Worm (Caenorhabditis elegans) whole organism, early embryonic: ENCODE data around the gene C16A3.5.
A peak's percentile ranks its signal among the peaks of the same experiment; 100 is the strongest.

ENCODE experiments used
- B0310.2 ChIP-seq: sonication (generic microtip); optimal IDR thresholded peaks from 2 replicates; lab custom pipeline; 2016; ENCODE audit warnings: mild to moderate bottlenecking, missing genetic modification characterization, missing compliant biosample characterization
- F13C5.2 ChIP-seq: sonication (generic microtip); optimal IDR thresholded peaks from 2 replicates; lab custom pipeline; 2017; ENCODE audit warnings: mild to moderate bottlenecking, missing genetic modification characterization, inconsistent platforms, missing compliant biosample characterization
- aly-1 ChIP-seq: sonication (generic microtip); optimal IDR thresholded peaks from 2 replicates; lab custom pipeline; 2016; ENCODE audit warnings: missing genetic modification characterization, missing compliant biosample characterization
- ama-1 ChIP-seq: fragments of 150-350 bp; optimal IDR thresholded peaks from 2 replicates; lab custom pipeline; 2014
- ceh-13 ChIP-seq: fragments of 200-800 bp; sonication (Bioruptor generic); optimal IDR thresholded peaks from 2 replicates; lab custom pipeline; 2018; ENCODE audit warnings: mild to moderate bottlenecking, missing genetic modification characterization, missing compliant biosample characterization
- ceh-36 ChIP-seq: sonication (generic microtip); optimal IDR thresholded peaks from 2 replicates; lab custom pipeline; 2016; ENCODE audit warnings: missing genetic modification characterization, inconsistent platforms, missing compliant biosample characterization
- ets-7 ChIP-seq: sonication (generic microtip); optimal IDR thresholded peaks from 2 replicates; lab custom pipeline; 2016; ENCODE audit warnings: missing genotype, missing genetic modification characterization, missing compliant biosample characterization
- flt-1 ChIP-seq: fragments of 200-800 bp; sonication (Bioruptor generic); IDR thresholded peaks from 2 replicates; pipeline ENCODE4 v1.3.6; 2022; ENCODE audit warnings: missing genetic modification characterization, missing compliant biosample characterization
- hmbx-1 ChIP-seq: sonication (generic microtip); optimal IDR thresholded peaks from 2 replicates; lab custom pipeline; 2016; ENCODE audit warnings: mild to moderate bottlenecking, missing genetic modification characterization, missing compliant biosample characterization
- hmg-4 ChIP-seq: fragments of 200-800 bp; sonication (Bioruptor generic); optimal IDR thresholded peaks from 2 replicates; lab custom pipeline; 2018; ENCODE audit warnings: mild to moderate bottlenecking, missing genetic modification characterization, missing compliant biosample characterization
- hnd-1 ChIP-seq: sonication (generic microtip); optimal IDR thresholded peaks from 2 replicates; lab custom pipeline; 2016; ENCODE audit warnings: missing genetic modification characterization, missing compliant biosample characterization
- pes-1 ChIP-seq: fragments of 200-800 bp; sonication (Bioruptor generic); IDR thresholded peaks from 2 replicates; pipeline ENCODE4 v1.3.6; 2022; ENCODE audit warnings: missing genetic modification reagents, missing genetic modification characterization, missing compliant biosample characterization
- scrt-1 ChIP-seq: fragments of 200-800 bp; sonication (Bioruptor generic); IDR thresholded peaks from 2 replicates; pipeline ENCODE4 v1.3.6; 2022; ENCODE audit warnings: missing genetic modification characterization, missing compliant biosample characterization
- sea-1 ChIP-seq: fragments of 200-800 bp; sonication (Bioruptor generic); conservative IDR thresholded peaks from 2 replicates; pipeline ENCODE4 v1.3.6; 2022; ENCODE audit warnings: missing genetic modification characterization, missing compliant biosample characterization
- tbx-11 ChIP-seq: fragments of 200-800 bp; sonication (Bioruptor generic); IDR thresholded peaks from 2 replicates; pipeline ENCODE4 v1.3.6; 2022; ENCODE audit warnings: missing genetic modification characterization, missing compliant biosample characterization
- tbx-37 ChIP-seq: fragments of 200-800 bp; sonication (Bioruptor generic); conservative IDR thresholded peaks from 2 replicates; pipeline ENCODE4 v1.3.6; 2022; ENCODE audit warnings: missing genetic modification reagents, missing genetic modification characterization, missing compliant biosample characterization
- tra-4 ChIP-seq: sonication (generic microtip); optimal IDR thresholded peaks from 2 replicates; lab custom pipeline; 2017; ENCODE audit warnings: missing genetic modification characterization, missing compliant biosample characterization

C16A3.5 gene

DNA sequence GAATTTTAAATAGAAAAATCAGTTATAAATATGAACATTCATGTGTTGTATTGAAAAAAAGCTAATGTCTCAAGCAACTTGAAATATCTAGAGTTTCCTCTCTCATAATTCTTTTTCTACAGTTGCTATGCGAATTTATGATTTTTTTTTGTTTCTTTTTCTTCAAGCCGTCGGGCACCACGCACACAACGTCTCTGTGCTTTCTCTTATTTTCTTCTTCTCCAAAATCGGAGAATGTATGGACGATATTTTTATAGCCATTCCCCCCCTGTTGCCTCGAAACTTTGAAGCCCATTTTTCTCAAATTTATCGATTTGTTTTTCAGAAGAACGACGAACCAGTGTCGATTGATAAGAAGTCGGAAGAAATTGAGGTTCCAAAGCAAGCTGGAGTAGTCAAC lies 23.8 kb upstream of the C16A3.5 start:
- no peak for TF ChIP-seq tbx-37
- TF ChIP-seq sea-1 (GFP tag; lab: Robert Waterston, UW): no peak
- TF ChIP-seq B0310.2 (tag; lab: Kevin White, UChicago): no peak
- no peak for TF ChIP-seq hmg-4 (GFP tag; lab: Kevin White, UChicago)
- TF ChIP-seq F13C5.2: no peak
- no peak for TF ChIP-seq tbx-11 (GFP tag; lab: Robert Waterston, UW)

DNA sequence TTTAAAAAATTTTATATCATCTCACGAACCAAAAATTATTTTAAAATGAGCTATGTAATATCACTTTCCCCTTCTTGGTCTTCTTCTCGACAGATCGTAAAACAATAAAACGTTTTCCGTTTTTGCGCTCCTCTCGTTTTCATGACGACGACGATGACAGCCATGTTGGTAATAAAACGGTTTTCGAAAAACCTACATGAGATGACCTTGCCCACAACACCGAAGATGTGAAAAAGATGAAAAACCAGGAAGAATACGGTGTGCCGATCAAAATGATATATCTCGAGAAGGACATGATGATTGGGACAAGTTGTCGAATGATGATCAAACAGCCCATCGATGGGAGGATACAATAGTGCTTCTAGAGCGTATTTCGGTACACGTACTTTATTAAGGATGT lies 21.9 kb upstream of the C16A3.5 start:
- no peak for TF ChIP-seq tbx-37
- no peak for TF ChIP-seq tra-4 (tag; lab: Kevin White, UChicago)
- no peak for TF ChIP-seq hmg-4 (GFP tag; lab: Kevin White, UChicago)
- no peak for TF ChIP-seq hnd-1 (tag; lab: Kevin White, UChicago)
- TF ChIP-seq pes-1 (GFP tag; lab: Robert Waterston, UW): no peak
- TF ChIP-seq flt-1 (GFP tag; lab: Robert Waterston, UW): no peak
- TF ChIP-seq ets-7 (tag; lab: Kevin White, UChicago): no peak
- no peak for TF ChIP-seq ama-1 (lab: Kevin White, UChicago)
- no peak for TF ChIP-seq tbx-11 (GFP tag; lab: Robert Waterston, UW)
- no peak for TF ChIP-seq ceh-36 (tag; lab: Kevin White, UChicago)
- TF ChIP-seq B0310.2 (tag; lab: Kevin White, UChicago): no peak
- TF ChIP-seq ceh-13 (GFP tag; lab: Kevin White, UChicago): no peak
- no peak for TF ChIP-seq aly-1
- no peak for TF ChIP-seq hmbx-1

DNA sequence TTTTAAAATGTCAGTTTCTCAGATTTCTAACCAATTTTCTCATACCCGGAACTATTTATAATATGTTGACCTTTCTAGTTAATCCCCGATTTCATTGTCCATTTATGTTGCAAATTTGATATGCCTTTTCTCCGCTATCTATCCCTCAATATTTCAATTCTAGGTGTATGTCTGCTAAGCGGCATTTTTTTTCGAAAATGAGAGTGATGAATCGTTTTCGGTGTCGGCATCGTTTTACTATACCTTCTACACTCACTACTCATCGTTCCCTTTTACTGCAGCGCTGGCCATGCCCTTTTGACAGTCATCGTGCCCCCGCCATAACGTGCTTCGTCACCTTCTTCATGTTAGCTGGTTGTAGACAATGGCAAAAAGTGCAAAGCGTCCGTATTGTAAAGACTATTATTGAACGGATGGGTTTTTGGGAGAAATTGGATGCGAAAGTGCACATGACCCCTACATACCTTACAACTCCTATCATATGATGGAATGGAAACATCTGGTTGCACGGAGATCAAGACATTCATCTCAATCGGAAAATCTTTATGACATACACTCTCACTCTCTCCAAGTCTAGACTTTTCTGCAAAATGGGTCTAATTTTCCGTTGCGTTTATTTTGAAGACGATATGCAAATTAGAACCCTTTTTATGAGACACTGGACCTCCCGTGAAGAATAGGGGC lies 21.3 kb upstream of the C16A3.5 start:
- TF ChIP-seq ceh-36 (tag; lab: Kevin White, UChicago) (no peak), tbx-37 (no peak), tbx-11 (GFP tag; lab: Robert Waterston, UW) (0 out of 2 replicates have a peak, but pooled peaks have one; percentile 16), hmbx-1 (no peak), hnd-1 (tag; lab: Kevin White, UChicago) (no peak), ama-1 (lab: Kevin White, UChicago) (no peak), ets-7 (tag; lab: Kevin White, UChicago) (no peak)

DNA sequence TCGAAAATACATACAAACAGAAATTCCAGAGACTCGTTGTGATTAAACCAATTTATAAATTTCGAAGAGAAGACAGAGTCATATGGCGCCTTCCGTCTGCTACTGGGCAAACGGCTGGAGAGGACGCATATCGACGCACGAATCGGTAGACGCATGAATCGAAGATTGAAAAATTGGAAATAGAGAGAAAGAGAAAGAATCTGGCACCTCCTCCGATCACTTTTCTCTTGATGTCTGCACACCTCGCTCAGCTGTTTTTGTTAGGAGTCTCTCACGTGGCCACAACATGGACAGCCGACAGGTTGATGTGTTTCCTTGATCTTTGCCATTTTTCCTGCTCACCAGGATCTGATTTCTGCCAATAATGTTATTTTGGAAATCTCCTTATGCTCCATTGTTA lies 20.5 kb upstream of the C16A3.5 start:
- TF ChIP-seq F13C5.2: no peak
- TF ChIP-seq scrt-1 (GFP tag; lab: Robert Waterston, UW): no peak
- TF ChIP-seq tbx-37: no peak
- TF ChIP-seq pes-1 (GFP tag; lab: Robert Waterston, UW): no peak
- no peak for TF ChIP-seq tbx-11 (GFP tag; lab: Robert Waterston, UW)
- no peak for TF ChIP-seq ets-7 (tag; lab: Kevin White, UChicago)

DNA sequence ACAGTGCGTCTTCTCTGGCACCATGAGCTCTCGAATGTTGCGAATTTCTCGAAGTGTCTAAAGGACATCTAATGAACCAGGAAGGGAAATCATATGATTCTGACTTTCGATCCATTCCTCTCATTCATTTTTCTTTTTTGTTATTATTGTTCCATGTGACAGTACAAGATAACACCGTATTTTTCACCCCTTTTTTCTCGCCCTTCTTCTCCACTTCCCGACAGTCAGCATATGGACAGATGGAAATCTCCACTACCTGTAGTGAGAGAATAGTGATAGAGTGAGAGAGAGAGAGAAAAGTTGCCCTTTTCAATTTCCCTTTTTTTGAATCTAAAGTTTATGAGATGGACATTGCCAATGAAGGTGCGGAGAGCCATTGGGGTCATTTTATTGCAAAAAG lies 19.7 kb upstream of the C16A3.5 start:
- TF ChIP-seq ets-7 (tag; lab: Kevin White, UChicago): no peak
- no peak for TF ChIP-seq tbx-11 (GFP tag; lab: Robert Waterston, UW)
- no peak for TF ChIP-seq sea-1 (GFP tag; lab: Robert Waterston, UW)
- TF ChIP-seq ama-1 (lab: Kevin White, UChicago): no peak
- no peak for TF ChIP-seq scrt-1 (GFP tag; lab: Robert Waterston, UW)
- no peak for TF ChIP-seq hmbx-1
- no peak for TF ChIP-seq ceh-13 (GFP tag; lab: Kevin White, UChicago)
- TF ChIP-seq F13C5.2: no peak
- no peak for TF ChIP-seq tra-4 (tag; lab: Kevin White, UChicago)
- TF ChIP-seq pes-1 (GFP tag; lab: Robert Waterston, UW): no peak
- TF ChIP-seq hnd-1 (tag; lab: Kevin White, UChicago): no peak
- no peak for TF ChIP-seq tbx-37
- no peak for TF ChIP-seq aly-1
- TF ChIP-seq ceh-36 (tag; lab: Kevin White, UChicago): no peak
- TF ChIP-seq flt-1 (GFP tag; lab: Robert Waterston, UW): no peak
- no peak for TF ChIP-seq hmg-4 (GFP tag; lab: Kevin White, UChicago)
- no peak for TF ChIP-seq B0310.2 (tag; lab: Kevin White, UChicago)

DNA sequence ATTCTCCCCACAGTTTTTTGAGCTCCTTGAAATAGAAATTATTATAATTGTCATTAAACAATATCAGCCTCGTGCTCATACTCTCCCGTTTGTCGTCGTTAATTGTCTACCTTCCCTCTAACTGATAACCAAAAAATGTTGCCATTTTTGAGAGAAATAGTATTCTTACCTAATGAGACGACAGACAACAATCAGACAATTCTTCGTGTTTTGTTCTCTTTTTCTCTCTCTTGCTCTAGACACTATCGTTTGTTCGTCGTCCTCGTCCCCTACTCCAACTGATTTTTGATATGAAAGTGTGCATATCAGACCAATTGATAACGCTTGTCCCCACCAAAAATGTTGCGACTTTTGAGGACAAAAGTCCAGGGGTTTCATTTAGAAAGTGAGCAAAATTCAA lies 19.0 kb upstream of the C16A3.5 start:
- TF ChIP-seq tra-4 (tag; lab: Kevin White, UChicago): no peak
- TF ChIP-seq ama-1 (lab: Kevin White, UChicago): no peak
- TF ChIP-seq hmg-4 (GFP tag; lab: Kevin White, UChicago): no peak
- TF ChIP-seq tbx-11 (GFP tag; lab: Robert Waterston, UW): no peak
- TF ChIP-seq ceh-36 (tag; lab: Kevin White, UChicago): no peak
- TF ChIP-seq aly-1: no peak
- TF ChIP-seq scrt-1 (GFP tag; lab: Robert Waterston, UW): no peak
- TF ChIP-seq hnd-1 (tag; lab: Kevin White, UChicago): no peak
- TF ChIP-seq ets-7 (tag; lab: Kevin White, UChicago): no peak
- no peak for TF ChIP-seq hmbx-1
- TF ChIP-seq pes-1 (GFP tag; lab: Robert Waterston, UW): no peak
- no peak for TF ChIP-seq F13C5.2
- no peak for TF ChIP-seq flt-1 (GFP tag; lab: Robert Waterston, UW)
- TF ChIP-seq sea-1 (GFP tag; lab: Robert Waterston, UW): no peak
- TF ChIP-seq B0310.2 (tag; lab: Kevin White, UChicago): no peak
- no peak for TF ChIP-seq tbx-37
- TF ChIP-seq ceh-13 (GFP tag; lab: Kevin White, UChicago): no peak

DNA sequence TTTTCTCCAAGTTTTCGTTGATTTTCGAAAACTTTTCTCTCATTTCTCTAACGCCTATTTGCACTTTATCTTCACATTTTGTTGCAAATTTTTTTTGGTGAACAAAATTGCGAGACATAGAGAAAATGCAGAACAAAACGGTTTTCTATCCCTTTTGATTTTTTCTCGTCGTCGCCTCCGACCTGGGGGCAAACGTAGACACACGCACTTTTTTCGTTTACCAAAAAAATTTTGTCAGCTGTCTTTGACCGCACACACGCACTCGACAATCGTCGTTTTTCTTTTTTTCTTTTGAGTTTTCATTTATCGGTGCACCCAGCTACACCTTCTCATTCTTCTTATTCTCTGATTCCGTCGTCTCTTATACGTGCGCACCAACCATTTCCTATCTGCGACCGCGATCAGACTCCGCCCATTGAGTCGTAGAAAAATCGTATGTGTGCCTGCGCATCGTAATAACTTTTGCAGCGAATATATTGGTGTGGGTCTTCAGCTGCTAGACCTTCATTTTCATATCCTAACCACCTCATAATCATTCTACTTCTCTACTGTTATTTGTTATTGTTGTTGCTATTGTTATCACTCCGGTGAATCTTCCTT lies 18.1 kb upstream of the C16A3.5 start:
- TF ChIP-seq ceh-13 (GFP tag; lab: Kevin White, UChicago) (no peak), tbx-11 (GFP tag; lab: Robert Waterston, UW) (no peak), ceh-36 (tag; lab: Kevin White, UChicago) (no peak), pes-1 (GFP tag; lab: Robert Waterston, UW) (no peak), hmbx-1 (no peak), tra-4 (tag; lab: Kevin White, UChicago) (no peak), ets-7 (tag; lab: Kevin White, UChicago) (no peak), flt-1 (GFP tag; lab: Robert Waterston, UW) (no peak), sea-1 (GFP tag; lab: Robert Waterston, UW) (no peak), F13C5.2 (no peak), tbx-37 (no peak), hmg-4 (GFP tag; lab: Kevin White, UChicago) (no peak), hnd-1 (tag; lab: Kevin White, UChicago) (no peak)
